Worm (Caenorhabditis elegans): ENCODE data around the gene C39B10.1.

C39B10.1 gene

ce11 chrX:10482272-10482671, 18.8 kb upstream of the C39B10.1 start:
- TF ChIP-seq bed-3 (GFP tag; optimal IDR thresholded peaks at IDR 0.05) (no peak), flh-1 (GFP tag; optimal IDR thresholded peaks at IDR 0.05) (no peak), nhr-2 (tag; optimal IDR thresholded peaks at IDR 0.05) (no peak), nhr-12 (tag; optimal IDR thresholded peaks at IDR 0.05) (no peak), zip-8 (tag; optimal IDR thresholded peaks at IDR 0.05) (no peak), lsy-2 (tag; optimal IDR thresholded peaks at IDR 0.05) (no peak), ceh-83 (GFP tag; optimal IDR thresholded peaks at IDR 0.05) (no peak), unc-39 (tag; optimal IDR thresholded peaks at IDR 0.05) (no peak), ceh-39 (tag; optimal IDR thresholded peaks at IDR 0.05) (no peak), nhr-237 (tag; optimal IDR thresholded peaks at IDR 0.05) (no peak), elt-3 (tag; optimal IDR thresholded peaks at IDR 0.05) (no peak)

- TF ChIP-seq nhr-2 (tag; optimal IDR thresholded peaks at IDR 0.05), result no peak
- TF ChIP-seq ztf-11 (tag; optimal IDR thresholded peaks at IDR 0.05), result no peak
- TF ChIP-seq ceh-39 (tag; optimal IDR thresholded peaks at IDR 0.05), result no peak
- no peak for TF ChIP-seq nhr-28 (tag; optimal IDR thresholded peaks at IDR 0.05)
- no peak for TF ChIP-seq ces-1 (GFP tag; optimal IDR thresholded peaks at IDR 0.05)
- no peak for TF ChIP-seq sptf-1 (tag; optimal IDR thresholded peaks at IDR 0.05)
Observed at ce11 chrX:10480563-10481290, 17.3 kb upstream of the C39B10.1 start, which contains the start of gene elt-2. Gene elt-2, plus strand, starts transcription at chrX:10481240.

DNA sequence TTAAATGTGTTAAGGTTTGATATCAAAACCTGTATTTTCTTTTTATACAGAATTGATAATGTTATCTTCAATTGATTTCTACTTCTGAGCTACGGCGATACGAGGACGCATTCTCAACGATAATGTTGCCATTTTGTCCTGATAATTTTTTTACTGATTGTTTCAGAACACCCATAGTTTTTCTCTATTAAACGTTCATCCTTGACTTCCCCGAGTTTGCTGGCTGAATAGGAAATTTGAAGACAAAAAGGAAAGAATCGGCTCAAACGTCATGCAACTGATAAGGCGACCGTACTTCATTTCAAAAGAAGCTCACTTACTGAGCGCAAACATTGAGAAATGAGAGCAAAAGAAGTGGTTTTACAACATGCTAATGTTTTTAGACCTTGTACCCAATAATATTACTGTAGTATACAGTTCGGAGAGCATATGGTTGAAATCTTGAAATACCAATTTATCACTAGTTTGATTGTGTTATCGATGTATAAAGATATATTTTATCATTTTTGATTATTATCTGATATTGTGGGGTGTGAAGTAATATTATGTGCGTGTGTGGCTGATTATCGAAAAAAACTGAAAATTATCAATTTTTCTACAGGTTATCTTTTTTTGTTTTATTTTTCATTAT, 15.8 kb upstream of the C39B10.1 start:
- TF ChIP-seq cnd-1 (tag; optimal IDR thresholded peaks at IDR 0.05), result no peak
- TF ChIP-seq tbx-8 (GFP tag; optimal IDR thresholded peaks at IDR 0.05), result no peak
- no peak for TF ChIP-seq ceh-43 (GFP tag; optimal IDR thresholded peaks at IDR 0.05)
- no peak for TF ChIP-seq lin-32 (GFP tag; optimal IDR thresholded peaks at IDR 0.05)
- no peak for TF ChIP-seq unc-120 (tag; optimal IDR thresholded peaks at IDR 0.05; ENCODE audit: poor library complexity, severe bottlenecking)
- TF ChIP-seq mep-1 (tag; optimal IDR thresholded peaks at IDR 0.05), result no peak
- TF ChIP-seq unc-62 (GFP tag; optimal IDR thresholded peaks at IDR 0.05), result no peak
- no peak for TF ChIP-seq ztf-11 (tag; optimal IDR thresholded peaks at IDR 0.05)
- no peak for TF ChIP-seq bed-3 (GFP tag; optimal IDR thresholded peaks at IDR 0.05)
- TF ChIP-seq elt-3 (tag; optimal IDR thresholded peaks at IDR 0.05), result no peak
- TF ChIP-seq blmp-1 (tag; optimal IDR thresholded peaks at IDR 0.05), result no peak

DNA sequence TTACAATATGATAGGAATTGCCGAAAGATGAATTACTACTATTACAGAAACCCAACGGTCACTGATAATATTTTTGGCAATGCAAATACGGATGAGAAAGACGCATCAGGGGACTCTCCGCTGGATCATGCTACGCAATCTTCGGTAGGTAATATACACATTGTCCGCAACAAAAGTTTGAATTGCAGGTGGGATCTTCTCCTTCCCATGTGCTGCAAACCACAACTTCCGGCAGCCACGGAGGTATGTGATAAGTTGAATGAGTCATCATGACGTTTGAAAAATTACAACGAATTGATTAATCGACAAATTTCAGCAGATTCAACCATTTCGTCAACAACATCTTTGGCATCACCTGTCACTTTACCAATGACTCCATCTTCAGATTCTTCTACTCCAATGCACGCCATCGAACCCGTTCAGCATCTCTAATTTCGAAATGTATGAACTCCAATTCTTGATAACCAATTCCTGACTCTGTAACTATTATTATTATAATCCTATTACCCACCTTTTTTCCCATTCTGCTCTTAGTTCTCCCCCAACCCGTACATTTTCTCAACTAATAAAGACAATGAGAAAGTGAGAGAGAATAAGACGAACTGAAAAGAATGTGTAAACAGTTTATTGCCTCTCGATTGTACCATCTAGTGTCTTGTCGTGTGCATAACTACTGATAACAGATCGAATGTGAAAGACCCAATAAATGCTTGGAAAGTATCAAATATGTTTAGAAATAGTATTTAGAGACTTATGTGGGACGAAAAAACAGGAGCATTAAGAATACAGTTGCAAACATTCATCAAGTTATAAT, 13.9 kb upstream of the C39B10.1 start:
- TF ChIP-seq lin-32 (GFP tag; optimal IDR thresholded peaks at IDR 0.05), result no peak
- no peak for TF ChIP-seq tbx-8 (GFP tag; optimal IDR thresholded peaks at IDR 0.05)
- TF ChIP-seq ceh-39 (tag; optimal IDR thresholded peaks at IDR 0.05), result no peak
- no peak for TF ChIP-seq nhr-2 (tag; optimal IDR thresholded peaks at IDR 0.05)
- TF ChIP-seq hlh-1 (tag; optimal IDR thresholded peaks at IDR 0.05), result no peak

DNA sequence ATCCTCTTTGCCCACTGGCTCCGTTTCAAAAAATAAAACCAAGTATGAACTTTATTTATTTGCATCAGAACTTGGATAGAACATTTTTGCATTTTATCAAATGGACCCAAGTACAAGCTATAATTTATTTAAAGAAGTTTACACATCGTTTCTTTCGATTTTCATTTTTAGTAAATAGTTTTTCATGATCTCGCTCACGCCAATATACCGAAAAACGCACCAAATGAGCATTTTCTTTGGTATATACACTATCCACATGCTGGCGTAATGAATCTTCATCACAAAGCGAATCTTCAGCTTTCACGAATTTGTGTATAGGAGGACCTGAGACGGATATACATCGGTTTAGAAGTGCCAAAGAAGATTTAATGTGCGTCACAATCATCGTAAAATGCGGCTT, 13.1 kb upstream of the C39B10.1 start, which contains the start of gene C39B10.7:
TSS of gene C39B10.7 (plus strand) at position 301 of the 400 bp plus-strand sequence.
- TF ChIP-seq mep-1 (tag; optimal IDR thresholded peaks at IDR 0.05) (no peak), lsy-2 (tag; optimal IDR thresholded peaks at IDR 0.05) (no peak), cnd-1 (tag; optimal IDR thresholded peaks at IDR 0.05) (no peak), sem-2 (GFP tag; optimal IDR thresholded peaks at IDR 0.05) (no peak), ceh-39 (tag; optimal IDR thresholded peaks at IDR 0.05) (no peak), drap-1 (GFP tag; optimal IDR thresholded peaks at IDR 0.05) (no peak), hlh-1 (tag; optimal IDR thresholded peaks at IDR 0.05) (no peak), nhr-28 (tag; optimal IDR thresholded peaks at IDR 0.05) (no peak), blmp-1 (tag; optimal IDR thresholded peaks at IDR 0.05) (no peak), zip-8 (tag; optimal IDR thresholded peaks at IDR 0.05) (no peak)

Data from whole organism, mixed stage, embryonic.